Fruit fly (Drosophila melanogaster) whole organism: ENCODE results near the gene CG14853.

Experiments
- pan ChIP-seq: fragments of >200 bp; optimal IDR thresholded peaks from 2 replicates; lab custom pipeline; 2017
- psq ChIP-seq: fragments of >200 bp; optimal IDR thresholded peaks from 2 replicates; lab custom pipeline; 2017
- usp ChIP-seq: fragments of >200 bp; optimal IDR thresholded peaks from 2 replicates; lab custom pipeline; 2017; ENCODE audit warnings: missing biosample characterization, missing genetic modification characterization, mixed read lengths

- TF ChIP-seq psq (lab: Kevin White, UChicago) (no peak), usp (no peak), pan (no peak)
Observed at dm6 chr3R:14576511-14576691, 33.0 kb upstream of the CG14853 start, which contains the start of gene CG44094.
